Worm (Caenorhabditis elegans) whole organism, L4/young adult: Measurements from ENCODE around the gene F56H11.2.

Experiments
- W03F9.2 ChIP-seq: fragments of 150-350 bp; optimal IDR thresholded peaks from 2 replicates; lab custom pipeline; 2014; ENCODE audit warnings: missing biosample characterization, missing genetic modification characterization
- dao-5 ChIP-seq: sonication (generic microtip); optimal IDR thresholded peaks from 2 replicates; lab custom pipeline; 2016; ENCODE audit warnings: missing genotype, missing genetic modification characterization, moderate library complexity, missing compliant biosample characterization
- him-1 ChIP-seq: sonication (generic microtip); optimal IDR thresholded peaks from 2 replicates; lab custom pipeline; 2016; ENCODE audit warnings: missing genotype, missing genetic modification reagents, missing genetic modification characterization, missing compliant biosample characterization

DNA sequence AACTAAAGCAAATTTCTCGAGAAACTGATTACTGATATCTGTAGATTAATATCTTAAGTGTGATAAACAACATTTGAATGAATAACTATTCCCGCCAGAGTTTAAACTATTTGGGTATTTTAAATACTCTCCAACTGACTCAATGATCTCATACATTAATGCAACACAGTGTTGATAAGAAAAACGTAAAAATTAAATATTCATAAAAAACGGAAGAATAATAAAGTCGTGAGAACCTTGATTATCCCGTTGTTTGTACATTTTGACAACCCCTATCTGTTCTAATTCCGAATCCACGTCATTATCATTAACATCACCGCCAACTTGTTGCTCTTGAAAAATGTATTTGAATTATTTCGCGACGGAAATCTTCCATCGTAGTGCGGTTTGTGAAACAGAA, 3.3 kb downstream of the F56H11.2 start, which contains the start of gene elo-7:
- TF ChIP-seq dao-5 (tag; lab: Kevin White, UChicago) (no peak), W03F9.2 (no peak), him-1 (tag; lab: Kevin White, UChicago) (no peak)
